Worm (Caenorhabditis elegans) whole organism, L4 larva: ENCODE data around the gene T28C12.15.

Experiments
- T20F7.1 ChIP-seq: fragments of 200-800 bp; sonication (Bioruptor generic); optimal IDR thresholded peaks from 2 replicates; lab custom pipeline; 2018; ENCODE audit warnings: mild to moderate bottlenecking, missing genetic modification characterization, missing compliant biosample characterization
- Y48G9A.11 ChIP-seq: fragments of 200-800 bp; sonication (Bioruptor generic); IDR thresholded peaks from 2 replicates; pipeline ENCODE4 v1.3.6; 2022; ENCODE audit warnings: missing genetic modification reagents, missing genetic modification characterization, missing compliant biosample characterization
- Y75B8A.6 ChIP-seq: fragments of 200-800 bp; sonication (Bioruptor generic); IDR thresholded peaks from 2 replicates; pipeline ENCODE4 v1.3.6; 2022; ENCODE audit warnings: missing genetic modification reagents, missing genetic modification characterization, missing compliant biosample characterization
- aha-1 ChIP-seq: fragments of 150-350 bp; peaks from one replicate; lab custom pipeline; 2014; ENCODE audit warnings: missing biosample characterization, missing genetic modification characterization
- arid-1 ChIP-seq: fragments of 200-800 bp; sonication (Bioruptor generic); conservative IDR thresholded peaks from 2 replicates; pipeline ENCODE4 v1.3.6; 2022; ENCODE audit warnings: missing genetic modification reagents, missing genetic modification characterization, missing compliant biosample characterization
- ceh-20 ChIP-seq: fragments of 200-800 bp; sonication (Bioruptor generic); IDR thresholded peaks from 2 replicates; pipeline ENCODE4 v1.3.6; 2022; ENCODE audit warnings: missing genetic modification reagents, missing genetic modification characterization, missing compliant biosample characterization
- ceh-32 ChIP-seq: sonication (generic microtip); optimal IDR thresholded peaks from 2 replicates; lab custom pipeline; 2016; ENCODE audit warnings: mild to moderate bottlenecking, missing genetic modification characterization, missing compliant biosample characterization; ENCODE audit not compliant: poor library complexity
- ceh-62 ChIP-seq: sonication (generic microtip); optimal IDR thresholded peaks from 2 replicates; lab custom pipeline; 2017; ENCODE audit warnings: missing biosample characterization, missing genetic modification characterization
- daf-16 ChIP-seq, 3 experiments: sonication (generic microtip); optimal IDR thresholded peaks; 2 replicates each; lab custom pipeline; 2016 to 2017; ENCODE audit warnings: missing genetic modification characterization in 3 of 3, missing genetic modification reagents in 3 of 3, mild to moderate bottlenecking in 2 of 3, missing compliant biosample characterization in 2 of 3, missing biosample characterization in 1 of 3, moderate library complexity in 1 of 3
- daf-8 ChIP-seq: fragments of 200-800 bp; sonication (Bioruptor generic); IDR thresholded peaks from 2 replicates; pipeline ENCODE4 v1.3.6; 2022; ENCODE audit warnings: missing genetic modification characterization, missing compliant biosample characterization
- dmd-6 ChIP-seq: fragments of 200-800 bp; sonication (Bioruptor generic); IDR thresholded peaks from 2 replicates; pipeline ENCODE4 v1.3.6; 2022; ENCODE audit warnings: missing genetic modification reagents, missing genetic modification characterization, missing compliant biosample characterization
- dmd-8 ChIP-seq: fragments of 200-800 bp; sonication (Bioruptor generic); IDR thresholded peaks from 2 replicates; pipeline ENCODE4 v1.3.6; 2022; ENCODE audit warnings: missing genetic modification characterization, missing compliant biosample characterization
- duxl-1 ChIP-seq: sonication (generic microtip); optimal IDR thresholded peaks from 2 replicates; lab custom pipeline; 2016; ENCODE audit warnings: mild to moderate bottlenecking, missing genetic modification characterization, moderate library complexity, missing compliant biosample characterization; ENCODE audit not compliant: poor library complexity
- dve-1 ChIP-seq: sonication (generic microtip); optimal IDR thresholded peaks from 2 replicates; lab custom pipeline; 2017; ENCODE audit warnings: antibody characterized with exemption, mild to moderate bottlenecking, missing genetic modification characterization, missing compliant biosample characterization; ENCODE audit not compliant: insufficient read depth
- hlh-11 ChIP-seq: fragments of 200-800 bp; sonication (Bioruptor generic); optimal IDR thresholded peaks from 2 replicates; lab custom pipeline; 2018; ENCODE audit warnings: mild to moderate bottlenecking, missing genetic modification characterization, missing compliant biosample characterization
- hlh-30 ChIP-seq: sonication (generic microtip); optimal IDR thresholded peaks from 2 replicates; lab custom pipeline; 2017; ENCODE audit warnings: antibody characterized with exemption, mild to moderate bottlenecking, missing genetic modification characterization, missing compliant biosample characterization; ENCODE audit not compliant: insufficient read depth
- hmg-1.1 ChIP-seq: fragments of 200-800 bp; sonication (Bioruptor generic); IDR thresholded peaks from 2 replicates; pipeline ENCODE4 v1.3.6; 2022; ENCODE audit warnings: missing genetic modification reagents, missing genetic modification characterization, missing compliant biosample characterization
- lin-13 ChIP-seq: fragments of 150-350 bp; optimal IDR thresholded peaks from 2 replicates; lab custom pipeline; 2014; ENCODE audit warnings: missing biosample characterization, missing genetic modification reagents, missing genetic modification characterization
- lin-38 ChIP-seq: fragments of 200-800 bp; sonication (Bioruptor generic); IDR thresholded peaks from 2 replicates; pipeline ENCODE4 v1.3.6; 2022; ENCODE audit warnings: missing genetic modification reagents, missing genetic modification characterization, missing compliant biosample characterization
- mdl-1 ChIP-seq, 2 experiments: fragments of 150-350 bp in 1 of 2; sonication (generic microtip) in 1 of 2; optimal IDR thresholded peaks; 2 replicates each; lab custom pipeline; 2014 to 2017; ENCODE audit warnings: missing biosample characterization in 2 of 2, missing genetic modification characterization in 2 of 2
- mep-1 ChIP-seq: fragments of 150-350 bp; sonication (generic microtip); optimal IDR thresholded peaks from 3 replicates; lab custom pipeline; 2014; ENCODE audit warnings: missing biosample characterization, missing genetic modification characterization
- mes-2 ChIP-seq: sonication (generic microtip); optimal IDR thresholded peaks from 2 replicates; lab custom pipeline; 2016; ENCODE audit warnings: missing genotype, mild to moderate bottlenecking, missing genetic modification characterization, missing compliant biosample characterization; ENCODE audit not compliant: poor library complexity, severe bottlenecking
- mxl-2 ChIP-seq: fragments of 200-800 bp; sonication (Bioruptor generic); conservative IDR thresholded peaks from 2 replicates; pipeline ENCODE4 v1.3.6; 2022; ENCODE audit warnings: missing genetic modification reagents, missing genetic modification characterization, missing compliant biosample characterization
- nhr-102 ChIP-seq: sonication (generic microtip); optimal IDR thresholded peaks from 2 replicates; lab custom pipeline; 2016; ENCODE audit warnings: mild to moderate bottlenecking, missing genetic modification characterization, moderate library complexity, missing compliant biosample characterization
- nhr-11 ChIP-seq: fragments of 150-350 bp; optimal IDR thresholded peaks from 2 replicates; lab custom pipeline; 2014; ENCODE audit warnings: missing biosample characterization, missing genetic modification characterization
- nhr-6 ChIP-seq: fragments of 150-350 bp; optimal IDR thresholded peaks from 2 replicates; lab custom pipeline; 2014; ENCODE audit warnings: missing biosample characterization, missing genetic modification characterization
- pha-4 ChIP-seq, 2 experiments: fragments of 150-350 bp in 1 of 2; fragments of 200-800 bp in 1 of 2; sonication (Bioruptor generic) in 1 of 2; IDR thresholded peaks in 1 of 2; optimal IDR thresholded peaks in 1 of 2; 2 replicates each; pipeline versions ENCODE4 v1.3.6 to Lab custom; 2014 to 2022; ENCODE audit warnings: missing genetic modification characterization in 2 of 2, missing genetic modification reagents in 2 of 2, missing biosample characterization in 1 of 2, missing compliant biosample characterization in 1 of 2
- rbr-2 ChIP-seq: sonication (generic microtip); optimal IDR thresholded peaks from 2 replicates; lab custom pipeline; 2016; ENCODE audit warnings: missing genotype, missing genetic modification characterization, missing compliant biosample characterization
- saeg-2 ChIP-seq: fragments of 200-800 bp; sonication (Bioruptor generic); IDR thresholded peaks from 2 replicates; pipeline ENCODE4 v1.3.6; 2022; ENCODE audit warnings: missing genetic modification reagents, missing genetic modification characterization, missing compliant biosample characterization
- sdz-12 ChIP-seq: fragments of 200-800 bp; sonication (Bioruptor generic); optimal IDR thresholded peaks from 2 replicates; lab custom pipeline; 2018; ENCODE audit warnings: mild to moderate bottlenecking, missing genetic modification characterization, missing compliant biosample characterization
- set-16 ChIP-seq: fragments of 200-800 bp; sonication (Bioruptor generic); IDR thresholded peaks from 2 replicates; pipeline ENCODE4 v1.3.6; 2022; ENCODE audit warnings: missing genetic modification reagents, missing genetic modification characterization, missing compliant biosample characterization
- skn-1 ChIP-seq: fragments of 150-350 bp; optimal IDR thresholded peaks from 2 replicates; lab custom pipeline; 2014; ENCODE audit warnings: missing biosample characterization, missing genetic modification characterization
- spr-1 ChIP-seq: sonication (generic microtip); optimal IDR thresholded peaks from 2 replicates; lab custom pipeline; 2016; ENCODE audit warnings: mild to moderate bottlenecking, missing genetic modification characterization, missing compliant biosample characterization
- unc-130 ChIP-seq: sonication (generic microtip); optimal IDR thresholded peaks from 2 replicates; lab custom pipeline; 2016; ENCODE audit warnings: missing genetic modification reagents, missing genetic modification characterization, missing compliant biosample characterization
- unc-39 ChIP-seq: sonication (generic microtip); optimal IDR thresholded peaks from 2 replicates; lab custom pipeline; 2017; ENCODE audit warnings: missing biosample characterization, missing genetic modification characterization
- unc-62 ChIP-seq, 3 experiments: fragments of 150-350 bp in 1 of 3; sonication (generic microtip); optimal IDR thresholded peaks in 2 of 3; peaks in 1 of 3; 1 replicate in 1 of 3; 2 replicates in 2 of 3; lab custom pipeline; 2014 to 2017; ENCODE audit warnings: missing biosample characterization in 3 of 3, missing genetic modification characterization in 3 of 3, missing genetic modification reagents in 3 of 3, missing genotype in 1 of 3
- zfp-2 ChIP-seq: sonication (generic microtip); optimal IDR thresholded peaks from 2 replicates; lab custom pipeline; 2016; ENCODE audit warnings: mild to moderate bottlenecking, missing genetic modification characterization, missing compliant biosample characterization
- ztf-11 ChIP-seq: fragments of 150-350 bp; optimal IDR thresholded peaks from 2 replicates; lab custom pipeline; 2014; ENCODE audit warnings: missing biosample characterization, missing genetic modification characterization

Gene T28C12.15

ce11 chrV:6344531-6345171 lies 23.1 kb upstream of the T28C12.15 start (continued):
- TF ChIP-seq nhr-11 (tag; lab: Kevin White, UChicago): no peak
- TF ChIP-seq Y75B8A.6 (GFP tag; lab: Robert Waterston, UW): no peak
- no peak for TF ChIP-seq nhr-102
- TF ChIP-seq ztf-11 (tag; lab: Kevin White, UChicago): no peak

ce11 chrV:6342502-6342901 lies 20.9 kb upstream of the T28C12.15 start:
- 0 out of 2 replicates have a peak, but pooled peaks have one; percentile 42 for TF ChIP-seq ceh-20
- no peak for TF ChIP-seq lin-38 (GFP tag; lab: Robert Waterston, UW)
- no peak for TF ChIP-seq unc-39
- TF ChIP-seq sdz-12 (GFP tag; lab: Kevin White, UChicago): no peak
- TF ChIP-seq ceh-32 (tag; lab: Kevin White, UChicago): no peak
- no peak for TF ChIP-seq duxl-1 (tag; lab: Kevin White, UChicago)
- TF ChIP-seq hlh-30: peak; percentile 42
- no peak for TF ChIP-seq mxl-2 (GFP tag; lab: Robert Waterston, UW)
- no peak for TF ChIP-seq nhr-6 (tag; lab: Kevin White, UChicago)
- no peak for TF ChIP-seq spr-1 (tag; lab: Kevin White, UChicago)
- no peak for TF ChIP-seq Y75B8A.6 (GFP tag; lab: Robert Waterston, UW)
- no peak for TF ChIP-seq dmd-8 (GFP tag; lab: Robert Waterston, UW)
- no peak for TF ChIP-seq T20F7.1 (GFP tag; lab: Kevin White, UChicago)
- no peak for TF ChIP-seq unc-130 (GFP tag; lab: Kevin White, UChicago)
- no peak for TF ChIP-seq dve-1
- peak; percentile 7; the same call in 1 of the 2 replicates for TF ChIP-seq hmg-1.1
- TF ChIP-seq mep-1 (tag; lab: Kevin White, UChicago): no peak
- no peak for TF ChIP-seq Y48G9A.11 (GFP tag; lab: Robert Waterston, UW)
- no peak for TF ChIP-seq skn-1
- TF ChIP-seq ceh-62: no peak
- peak in 1 of 2 experiments; percentile 3 for TF ChIP-seq mdl-1 (tag; optimal IDR thresholded peaks at IDR 0.05; lab: Kevin White, UChicago)
- TF ChIP-seq set-16 (GFP tag; lab: Robert Waterston, UW): peak; percentile 42; the same call in 1 of the 2 replicates
- no peak for TF ChIP-seq dmd-6 (GFP tag; lab: Robert Waterston, UW)
- TF ChIP-seq pha-4 (GFP tag; IDR thresholded peaks at IDR 0.05; lab: Robert Waterston, UW): no peak
- TF ChIP-seq pha-4 (tag; optimal IDR thresholded peaks at IDR 0.05; lab: Kevin White, UChicago): no peak
- no peak for TF ChIP-seq saeg-2 (GFP tag; lab: Robert Waterston, UW)
- TF ChIP-seq zfp-2: no peak
- TF ChIP-seq arid-1 (GFP tag; lab: Robert Waterston, UW): no peak
- TF ChIP-seq daf-8: no peak
- TF ChIP-seq nhr-102: no peak
- TF ChIP-seq daf-16 (GFP tag; optimal IDR thresholded peaks at IDR 0.05; lab: Kevin White, UChicago): peak in 1 of 2 experiments; percentile 63
- TF ChIP-seq daf-16 (tag; optimal IDR thresholded peaks at IDR 0.05; lab: Kevin White, UChicago): no peak
- peak; percentile 66 for TF ChIP-seq hlh-11 (tag; lab: Kevin White, UChicago)
- TF ChIP-seq, all 104 proteins: peak for 7

- TF ChIP-seq rbr-2 (tag; lab: Kevin White, UChicago) (peak; percentile 8), mdl-1 (tag; optimal IDR thresholded peaks at IDR 0.05; lab: Kevin White, UChicago) (peak in 1 of 2 experiments; percentile 8), set-16 (GFP tag; lab: Robert Waterston, UW) (0 out of 2 replicates have a peak, but pooled peaks have one; percentile 8), lin-13 (GFP tag; lab: Kevin White, UChicago) (no peak), unc-62 (GFP tag; optimal IDR thresholded peaks at IDR 0.05 in 1 of 2; lab: Kevin White, UChicago) (peak in 1 of 2 experiments; percentile 31), unc-62 (tag; optimal IDR thresholded peaks at IDR 0.05; lab: Kevin White, UChicago) (no peak), mes-2 (tag; lab: Kevin White, UChicago) (peak; percentile 7), aha-1 (peak; percentile 97), hlh-11 (tag; lab: Kevin White, UChicago) (peak; percentile 25), hlh-30 (peak; percentile 10), ceh-32 (tag; lab: Kevin White, UChicago) (no peak), saeg-2 (GFP tag; lab: Robert Waterston, UW) (no peak)
- TF ChIP-seq, all 104 proteins: peak for 8
These were observed 19.6 kb upstream of the T28C12.15 start for ce11 chrV:6341078-6341638.
